Fruit fly (Drosophila melanogaster): ENCODE results near the gene CG31371.

dm6 chr3R:30474667-30475213 is 28.6 kb downstream of the CG31371 start:
- TF ChIP-seq CTCF (optimal IDR thresholded peaks at IDR 0.05) (no peak), CG8478 (optimal IDR thresholded peaks at IDR 0.05) (no peak)

Measured in S2 (cell line).